Worm (Caenorhabditis elegans) whole organism, mixed stage, embryonic: ENCODE measurements around the gene srw-59.

Source experiments
- cnd-1 ChIP-seq: fragments of 200-800 bp; sonication (Bioruptor generic); optimal IDR thresholded peaks from 2 replicates; lab custom pipeline; 2018; ENCODE audit warnings: mild to moderate bottlenecking, missing genetic modification characterization, missing compliant biosample characterization
- flh-1 ChIP-seq: fragments of 200-800 bp; sonication (Bioruptor generic); optimal IDR thresholded peaks from 2 replicates; lab custom pipeline; 2018; ENCODE audit warnings: mild to moderate bottlenecking, missing genetic modification characterization, moderate library complexity, missing compliant biosample characterization
- lin-13 ChIP-seq: fragments of 150-350 bp; optimal IDR thresholded peaks from 2 replicates; lab custom pipeline; 2014; ENCODE audit warnings: missing biosample characterization, missing genetic modification characterization
- mep-1 ChIP-seq: fragments of 150-350 bp; optimal IDR thresholded peaks from 2 replicates; lab custom pipeline; 2017; ENCODE audit warnings: missing biosample characterization, missing genetic modification reagents, missing genetic modification characterization, inconsistent platforms
- nhr-2 ChIP-seq: fragments of 150-350 bp; optimal IDR thresholded peaks from 2 replicates; lab custom pipeline; 2014; ENCODE audit warnings: missing biosample characterization, missing genetic modification characterization
- nhr-237 ChIP-seq: fragments of 150-350 bp; optimal IDR thresholded peaks from 2 replicates; lab custom pipeline; 2014; ENCODE audit warnings: missing biosample characterization, missing genetic modification characterization
- nhr-76 ChIP-seq: sonication (generic microtip); optimal IDR thresholded peaks from 2 replicates; lab custom pipeline; 2017; ENCODE audit warnings: missing biosample characterization, missing genetic modification characterization
- pha-4 ChIP-seq: fragments of 150-350 bp; optimal IDR thresholded peaks from 2 replicates; lab custom pipeline; 2018; ENCODE audit warnings: missing biosample characterization, missing genetic modification reagents, missing genetic modification characterization
- sem-2 ChIP-seq: fragments of 200-800 bp; sonication (Bioruptor generic); optimal IDR thresholded peaks from 2 replicates; lab custom pipeline; 2018; ENCODE audit warnings: mild to moderate bottlenecking, missing genetic modification characterization, missing compliant biosample characterization
- sptf-1 ChIP-seq: sonication (generic microtip); optimal IDR thresholded peaks from 2 replicates; lab custom pipeline; 2017; ENCODE audit warnings: mild to moderate bottlenecking, missing genetic modification characterization, moderate library complexity, missing compliant biosample characterization
- unc-39 ChIP-seq: fragments of 150-350 bp; optimal IDR thresholded peaks from 2 replicates; lab custom pipeline; 2014; ENCODE audit warnings: missing biosample characterization, missing genetic modification characterization
- ztf-11 ChIP-seq: fragments of 150-350 bp; optimal IDR thresholded peaks from 2 replicates; lab custom pipeline; 2014; ENCODE audit warnings: missing biosample characterization, missing genetic modification characterization

- no peak for TF ChIP-seq unc-39 (tag; lab: Kevin White, UChicago)
- TF ChIP-seq sptf-1 (tag; lab: Kevin White, UChicago), result no peak
- no peak for TF ChIP-seq nhr-76
- no peak for TF ChIP-seq flh-1 (GFP tag; lab: Kevin White, UChicago)
- TF ChIP-seq sem-2 (GFP tag; lab: Kevin White, UChicago), result no peak
- TF ChIP-seq ztf-11 (tag; lab: Kevin White, UChicago), result no peak
- TF ChIP-seq mep-1 (tag; lab: Kevin White, UChicago), result no peak
- no peak for TF ChIP-seq pha-4
- no peak for TF ChIP-seq lin-13
- no peak for TF ChIP-seq nhr-2 (tag; lab: Kevin White, UChicago)
- no peak for TF ChIP-seq nhr-237 (tag; lab: Kevin White, UChicago)
- no peak for TF ChIP-seq cnd-1
These were observed 10.5 kb downstream of the srw-59 start, which contains the start of gene srw-55 for ce11 chrV:15940254-15940653.
